Worm (Caenorhabditis elegans): Measurements from ENCODE around the gene hrg-7.

DNA sequence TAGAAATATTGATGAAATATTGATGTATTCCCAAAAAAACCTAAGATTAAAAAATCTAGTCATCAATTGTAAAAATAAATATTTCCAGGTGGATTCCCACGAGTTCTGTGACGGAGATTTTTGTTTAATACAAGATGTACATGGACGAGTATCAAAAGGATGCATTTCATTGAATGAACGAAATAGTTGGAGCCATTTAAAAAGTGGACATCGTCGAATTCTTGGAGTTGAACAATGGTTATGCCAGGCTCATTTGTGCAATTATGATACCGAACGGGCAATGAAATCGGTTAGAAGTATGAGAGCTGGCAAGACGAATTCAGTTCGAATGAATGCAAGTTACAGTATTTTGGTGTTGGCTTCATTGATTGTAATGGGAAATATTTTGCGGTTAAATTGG lies 7.7 kb downstream of the hrg-7 start:
- TF ChIP-seq flt-1 (GFP tag; IDR thresholded peaks at IDR 0.05) (no peak), ztf-29 (GFP tag; IDR thresholded peaks at IDR 0.05) (no peak)

All from whole organism, midembryonic.